Worm (Caenorhabditis elegans) whole organism, midembryonic: Measurements from ENCODE around the gene gst-28.

Experiments used
- flt-1 ChIP-seq: fragments of 200-800 bp; sonication (Bioruptor generic); IDR thresholded peaks from 2 replicates; pipeline ENCODE4 v1.3.6; 2022; ENCODE audit warnings: missing genetic modification characterization, missing compliant biosample characterization
- klf-2 ChIP-seq: fragments of 200-800 bp; sonication (Bioruptor generic); conservative IDR thresholded peaks from 2 replicates; pipeline ENCODE4 v1.3.6; 2022; ENCODE audit warnings: missing genetic modification reagents, missing genetic modification characterization, missing compliant biosample characterization
- tab-1 ChIP-seq: fragments of 200-800 bp; sonication (Bioruptor generic); IDR thresholded peaks from 2 replicates; pipeline ENCODE4 v1.3.6; 2022; ENCODE audit warnings: missing genetic modification characterization, missing compliant biosample characterization

DNA sequence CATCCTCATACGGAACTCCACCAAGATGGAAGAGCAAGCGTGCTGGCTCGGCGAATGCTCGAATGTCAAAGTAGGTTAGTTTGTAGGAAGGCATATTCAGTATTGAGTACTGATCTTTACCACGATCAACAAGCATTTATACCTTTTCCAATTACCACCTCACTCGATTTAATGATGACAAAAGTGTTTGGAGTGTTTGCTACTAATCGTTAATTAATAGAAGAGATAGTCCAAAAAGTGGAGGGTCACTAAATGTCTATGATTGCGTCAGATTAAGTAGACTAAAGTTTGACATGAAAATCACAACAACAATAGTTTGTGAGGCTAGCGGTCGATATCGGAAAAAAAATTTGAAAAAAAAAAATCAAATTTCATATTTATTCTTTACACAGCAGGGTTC lies 15.8 kb upstream of the gst-28 start, which contains the start of gene gst-34:
- TF ChIP-seq flt-1 (GFP tag; lab: Robert Waterston, UW) (no peak), klf-2 (GFP tag; lab: Robert Waterston, UW) (no peak), tab-1 (GFP tag; lab: Robert Waterston, UW) (no peak)
